Fruit fly (Drosophila melanogaster) whole organism, embryonic: ENCODE data around the gene Spn75F.

Experiments used
- CG10274 ChIP-seq: fragments of 200-800 bp; sonication (Bioruptor generic); optimal IDR thresholded peaks from 3 replicates; lab custom pipeline; 2017; ENCODE audit warnings: missing biosample characterization, mild to moderate bottlenecking, missing genetic modification characterization
- CG12391 ChIP-seq: fragments of 200-800 bp; sonication (Bioruptor generic); optimal IDR thresholded peaks from 3 replicates; lab custom pipeline; 2018; ENCODE audit warnings: missing biosample characterization, mild to moderate bottlenecking, missing genetic modification characterization, moderate library complexity
- CG12659 ChIP-seq: fragments of 200-800 bp; sonication (Bioruptor generic); optimal IDR thresholded peaks from 3 replicates; lab custom pipeline; 2017; ENCODE audit warnings: mild to moderate bottlenecking, missing biosample characterization, missing genetic modification reagents, missing genetic modification characterization
- CG12744 ChIP-seq: fragments of 200-800 bp; sonication (Bioruptor generic); optimal IDR thresholded peaks from 2 replicates; lab custom pipeline; 2016; ENCODE audit warnings: missing biosample characterization, missing genetic modification characterization
- CG13424 ChIP-seq: fragments of 200-800 bp; sonication (Bioruptor generic); optimal IDR thresholded peaks from 2 replicates; lab custom pipeline; 2019; ENCODE audit warnings: missing biosample characterization, mild to moderate bottlenecking, missing genetic modification characterization, moderate library complexity
- CG15269 ChIP-seq: fragments of 200-800 bp; sonication (Bioruptor generic); optimal IDR thresholded peaks from 2 replicates; lab custom pipeline; 2018; ENCODE audit warnings: missing biosample characterization, mild to moderate bottlenecking, missing genetic modification characterization, moderate library complexity
- CG17361 ChIP-seq: fragments of 200-800 bp; sonication (Bioruptor generic); IDR thresholded peaks from 3 replicates; pipeline ENCODE4 v1.3.6; 2022; ENCODE audit warnings: missing biosample characterization, missing genetic modification characterization
- CG17385 ChIP-seq: fragments of 200-800 bp; sonication (Bioruptor generic); optimal IDR thresholded peaks from 3 replicates; lab custom pipeline; 2018; ENCODE audit warnings: missing biosample characterization, mild to moderate bottlenecking, missing genetic modification characterization
- CG17829 ChIP-seq: fragments of 200-800 bp; optimal IDR thresholded peaks from 2 replicates; lab custom pipeline; 2019; ENCODE audit warnings: missing biosample characterization, mild to moderate bottlenecking, missing genetic modification characterization, moderate library complexity
- CG18599 ChIP-seq: fragments of 200-800 bp; sonication (Bioruptor generic); optimal IDR thresholded peaks from 3 replicates; lab custom pipeline; 2017; ENCODE audit warnings: missing biosample characterization, missing genetic modification characterization, mild to moderate bottlenecking, moderate library complexity, missing genetic modification reagents
- CG2202 ChIP-seq: fragments of 200-800 bp; sonication (Bioruptor generic); optimal IDR thresholded peaks from 2 replicates; lab custom pipeline; 2018; ENCODE audit warnings: missing biosample characterization, mild to moderate bottlenecking, missing genetic modification characterization
- CG2678 ChIP-seq: fragments of 200-800 bp; sonication (Bioruptor generic); optimal IDR thresholded peaks from 3 replicates; lab custom pipeline; 2019; ENCODE audit warnings: missing biosample characterization, mild to moderate bottlenecking, missing genetic modification characterization, moderate library complexity
- CG30403 ChIP-seq: fragments of 200-800 bp; sonication (Bioruptor generic); optimal IDR thresholded peaks from 3 replicates; lab custom pipeline; 2016; ENCODE audit warnings: missing biosample characterization, missing genetic modification characterization
- CG6254 ChIP-seq: fragments of 200-800 bp; sonication (Bioruptor generic); optimal IDR thresholded peaks from 3 replicates; lab custom pipeline; 2017; ENCODE audit warnings: mild to moderate bottlenecking, missing biosample characterization, missing genetic modification reagents, missing genetic modification characterization
- CG7556 ChIP-seq: fragments of 200-800 bp; sonication (Bioruptor generic); optimal IDR thresholded peaks from 2 replicates; lab custom pipeline; 2017; ENCODE audit warnings: missing biosample characterization, mild to moderate bottlenecking, missing genetic modification characterization
- CG7786 ChIP-seq: fragments of 200-800 bp; sonication (Bioruptor generic); optimal IDR thresholded peaks from 2 replicates; lab custom pipeline; 2016; ENCODE audit warnings: missing biosample characterization, missing genetic modification characterization
- CG8924 ChIP-seq: fragments of 200-800 bp; optimal IDR thresholded peaks from 3 replicates; lab custom pipeline; 2019; ENCODE audit warnings: missing biosample characterization, mild to moderate bottlenecking, missing genetic modification characterization, moderate library complexity
- CoRest ChIP-seq: fragments of 200-800 bp; sonication (Bioruptor generic); optimal IDR thresholded peaks from 3 replicates; lab custom pipeline; 2018; ENCODE audit warnings: missing biosample characterization, mild to moderate bottlenecking, missing genetic modification characterization, moderate library complexity
- Dbx ChIP-seq: fragments of 200-800 bp; sonication (Bioruptor generic); IDR thresholded peaks from 3 replicates; pipeline ENCODE4 v1.3.6; 2022; ENCODE audit warnings: missing biosample characterization, missing genetic modification characterization
- Doc3 ChIP-seq: fragments of 200-800 bp; sonication (Bioruptor generic); IDR thresholded peaks from 3 replicates; pipeline ENCODE4 v1.3.6; 2022; ENCODE audit warnings: missing biosample characterization, missing genetic modification characterization; ENCODE audit not compliant: partially characterized antibody
- E2f2 ChIP-seq: fragments of 200-800 bp; sonication (Bioruptor generic); IDR thresholded peaks from 2 replicates; pipeline ENCODE4 v1.3.6; 2022; ENCODE audit warnings: missing biosample characterization, missing genetic modification characterization
- H15 ChIP-seq: fragments of 200-800 bp; sonication (Bioruptor generic); IDR thresholded peaks from 3 replicates; pipeline ENCODE4 v1.3.6; 2022; ENCODE audit warnings: missing biosample characterization, missing genetic modification characterization
- Sox100B ChIP-seq: fragments of 200-800 bp; sonication (Bioruptor generic); optimal IDR thresholded peaks from 3 replicates; lab custom pipeline; 2018; ENCODE audit warnings: missing biosample characterization, mild to moderate bottlenecking, missing genetic modification characterization
- Sox102F ChIP-seq: fragments of 200-800 bp; sonication (Bioruptor generic); optimal IDR thresholded peaks from 2 replicates; lab custom pipeline; 2018; ENCODE audit warnings: missing biosample characterization, mild to moderate bottlenecking, missing genetic modification characterization, moderate library complexity
- Xrp1 ChIP-seq: fragments of 200-800 bp; sonication (Bioruptor generic); IDR thresholded peaks from 2 replicates; pipeline ENCODE4 v1.3.6; 2022; ENCODE audit warnings: missing biosample characterization, missing genetic modification characterization
- YL-1 ChIP-seq: fragments of 200-800 bp; sonication (Bioruptor generic); optimal IDR thresholded peaks from 3 replicates; lab custom pipeline; 2017; ENCODE audit warnings: missing biosample characterization, mild to moderate bottlenecking, missing genetic modification characterization
- ac ChIP-seq: fragments of 200-800 bp; sonication (Bioruptor generic); optimal IDR thresholded peaks from 3 replicates; lab custom pipeline; 2017; ENCODE audit warnings: missing biosample characterization, mild to moderate bottlenecking, missing genetic modification characterization
- bbx ChIP-seq: fragments of 200-800 bp; sonication (Bioruptor generic); IDR thresholded peaks from 2 replicates; pipeline ENCODE4 v1.3.6; 2022; ENCODE audit warnings: missing biosample characterization, missing genetic modification characterization; ENCODE audit not compliant: partially characterized antibody
- bcd ChIP-seq: fragments of 200-800 bp; sonication (Bioruptor generic); optimal IDR thresholded peaks from 2 replicates; lab custom pipeline; 2017; ENCODE audit warnings: missing biosample characterization, mild to moderate bottlenecking, missing genetic modification characterization
- cad ChIP-seq: fragments of >200 bp; optimal IDR thresholded peaks from 2 replicates; lab custom pipeline; 2017; ENCODE audit warnings: missing biosample characterization, missing genetic modification characterization
- esg ChIP-seq: fragments of 200-800 bp; sonication (Bioruptor generic); conservative IDR thresholded peaks from 2 replicates; pipeline ENCODE4 v1.3.6; 2022; ENCODE audit warnings: missing biosample characterization, missing genetic modification characterization
- fd96Cb ChIP-seq: fragments of 200-800 bp; sonication (Bioruptor generic); optimal IDR thresholded peaks from 2 replicates; lab custom pipeline; 2018; ENCODE audit warnings: missing biosample characterization, mild to moderate bottlenecking, missing genetic modification characterization, moderate library complexity
- grau ChIP-seq: fragments of 200-800 bp; optimal IDR thresholded peaks from 3 replicates; lab custom pipeline; 2019; ENCODE audit warnings: missing biosample characterization, mild to moderate bottlenecking, missing genetic modification characterization, moderate library complexity
- ind ChIP-seq: fragments of 200-800 bp; sonication (Bioruptor generic); optimal IDR thresholded peaks from 3 replicates; lab custom pipeline; 2016; ENCODE audit warnings: missing biosample characterization, missing genetic modification characterization
- lola ChIP-seq, 3 experiments: fragments of >200 bp in 2 of 3; fragments of 200-800 bp in 1 of 3; sonication (Bioruptor generic) in 1 of 3; optimal IDR thresholded peaks; 2 replicates each; lab custom pipeline; 2017 to 2019; ENCODE audit warnings: missing biosample characterization in 3 of 3, missing genetic modification characterization in 3 of 3, mild to moderate bottlenecking in 1 of 3, moderate library complexity in 1 of 3
- nerfin-1 ChIP-seq: fragments of 200-800 bp; sonication (Bioruptor generic); optimal IDR thresholded peaks from 3 replicates; lab custom pipeline; 2019; ENCODE audit warnings: missing biosample characterization, mild to moderate bottlenecking, missing genetic modification characterization, moderate library complexity
- odd ChIP-seq: fragments of 200-800 bp; sonication (Bioruptor generic); optimal IDR thresholded peaks from 2 replicates; lab custom pipeline; 2017; ENCODE audit warnings: missing biosample characterization, mild to moderate bottlenecking, missing genetic modification characterization
- otp ChIP-seq: fragments of 200-800 bp; sonication (Bioruptor generic); IDR thresholded peaks from 3 replicates; pipeline ENCODE4, ENCODE4 v1.3.6; 2022; ENCODE audit warnings: missing biosample characterization, missing genetic modification characterization
- pan ChIP-seq, 4 experiments: fragments of >200 bp in 3 of 4; fragments of 200-800 bp in 1 of 4; sonication (Bioruptor generic) in 1 of 4; optimal IDR thresholded peaks in 3 of 4; IDR thresholded peaks in 1 of 4; 2 replicates each; pipeline versions ENCODE4 v1.3.6 to Lab custom; 2017 to 2022; ENCODE audit warnings: missing biosample characterization in 2 of 4, missing genetic modification characterization in 2 of 4, mixed read lengths in 1 of 4
- sens ChIP-seq: fragments of 200-800 bp; sonication (Bioruptor generic); peaks from one replicate; lab custom pipeline; 2016; ENCODE audit warnings: missing biosample characterization, missing genetic modification characterization
- slou ChIP-seq: fragments of 200-800 bp; sonication (Bioruptor generic); optimal IDR thresholded peaks from 3 replicates; lab custom pipeline; 2016; ENCODE audit warnings: missing biosample characterization, missing genetic modification characterization
- tll ChIP-seq, 2 experiments: fragments of 200-800 bp in 1 of 2; fragments of >200 bp in 1 of 2; sonication (Bioruptor generic) in 1 of 2; optimal IDR thresholded peaks; 2 replicates each; lab custom pipeline; 2017 to 2019; ENCODE audit warnings: missing biosample characterization in 2 of 2, missing genetic modification characterization in 2 of 2, mild to moderate bottlenecking in 1 of 2, moderate library complexity in 1 of 2
- trem ChIP-seq: fragments of 200-800 bp; optimal IDR thresholded peaks from 3 replicates; lab custom pipeline; 2019; ENCODE audit warnings: missing biosample characterization, mild to moderate bottlenecking, missing genetic modification characterization, moderate library complexity
- unc-4 ChIP-seq: fragments of 200-800 bp; sonication (Bioruptor generic); IDR thresholded peaks from 2 replicates; pipeline ENCODE4 v1.3.6; 2022; ENCODE audit warnings: missing biosample characterization, missing genetic modification characterization; ENCODE audit not compliant: partially characterized antibody
- unpg ChIP-seq: fragments of 200-800 bp; sonication (Bioruptor generic); optimal IDR thresholded peaks from 3 replicates; lab custom pipeline; 2018; ENCODE audit warnings: missing biosample characterization, mild to moderate bottlenecking, missing genetic modification characterization, moderate library complexity
- usp ChIP-seq: fragments of >200 bp; optimal IDR thresholded peaks from 2 replicates; lab custom pipeline; 2017; ENCODE audit warnings: missing biosample characterization, missing genetic modification characterization
- z ChIP-seq: fragments of 200-800 bp; sonication (Bioruptor generic); IDR thresholded peaks from 3 replicates; pipeline ENCODE4 v1.3.6; 2022; ENCODE audit warnings: missing biosample characterization, missing genetic modification characterization

Gene Spn75F

dm6 chr3L:19167668-19168354, 38.3 kb upstream of the Spn75F start (continued):
- peak; percentile 43 for TF ChIP-seq unpg (GFP tag; lab: Kevin White, UChicago)
- TF ChIP-seq trem (tag; lab: Kevin White, UChicago): peak; percentile 52
- TF ChIP-seq Sox102F (GFP tag; lab: Kevin White, UChicago): peak; percentile 38
- peak; percentile 67; the same call in 1 of the 2 replicates for TF ChIP-seq Xrp1
- no peak for TF ChIP-seq Doc3 (GFP tag; lab: Robert Waterston, UW)
- TF ChIP-seq CG18599: peak; percentile 34
- peak; percentile 16; the same call in 1 of the 2 replicates for TF ChIP-seq esg (GFP tag; lab: Robert Waterston, UW)
- TF ChIP-seq CG7786 (GFP tag; lab: Kevin White, UChicago): no peak
- peak; percentile 47 for TF ChIP-seq CoRest (tag; lab: Kevin White, UChicago)
- TF ChIP-seq cad (GFP tag; lab: Kevin White, UChicago): peak; percentile 79
- no peak for TF ChIP-seq z
- peak; percentile 40 for TF ChIP-seq CG13424
- TF ChIP-seq otp: 0 out of 3 replicates have a peak, but pooled peaks have one; percentile 11
- TF ChIP-seq CG6254 (GFP tag; lab: Kevin White, UChicago): peak; percentile 46
- TF ChIP-seq CG17829 (tag; lab: Kevin White, UChicago): peak; percentile 79
- peak; percentile 28 for TF ChIP-seq odd (GFP tag; lab: Kevin White, UChicago)
- peak; percentile 60 for TF ChIP-seq CG7556
- TF ChIP-seq CG30403 (GFP tag; lab: Kevin White, UChicago): peak; percentile 42
- TF ChIP-seq nerfin-1 (tag; lab: Kevin White, UChicago): peak; percentile 36
- TF ChIP-seq YL-1 (GFP tag; lab: Kevin White, UChicago): peak; percentile 2
- peak; percentile 75 for TF ChIP-seq grau
- TF ChIP-seq unc-4 (GFP tag; lab: Robert Waterston, UW): no peak
- TF ChIP-seq sens: peak; percentile 70
- TF ChIP-seq Dbx (GFP tag; lab: Robert Waterston, UW): no peak
- TF ChIP-seq H15 (GFP tag; lab: Robert Waterston, UW): no peak
- peak; percentile 21 for TF ChIP-seq CG15269 (tag; lab: Kevin White, UChicago)
- TF ChIP-seq CG10274 (GFP tag; lab: Kevin White, UChicago): no peak
- peak in 1 of 3 experiments; percentile 73 for TF ChIP-seq lola (GFP tag; optimal IDR thresholded peaks at IDR 0.05; lab: Kevin White, UChicago)
- peak; percentile 45 for TF ChIP-seq Sox100B (GFP tag; lab: Kevin White, UChicago)
- TF ChIP-seq ac (GFP tag; lab: Kevin White, UChicago): peak; percentile 74
- peak; percentile 7 for TF ChIP-seq ind (GFP tag; lab: Kevin White, UChicago)
- no peak for TF ChIP-seq bbx (GFP tag; lab: Robert Waterston, UW)
- no peak for TF ChIP-seq usp (GFP tag; lab: Kevin White, UChicago)
- peak in 1 of 2 experiments; percentile 49 for TF ChIP-seq tll (GFP tag; optimal IDR thresholded peaks at IDR 0.05; lab: Kevin White, UChicago)
- TF ChIP-seq CG2202 (tag; lab: Kevin White, UChicago): peak; percentile 9
- TF ChIP-seq pan (optimal IDR thresholded peaks at IDR 0.05; lab: Kevin White, UChicago): no peak
- peak in 1 of 2 experiments; percentile 24 for TF ChIP-seq pan (GFP tag; optimal IDR thresholded peaks at IDR 0.05 in 1 of 2, IDR thresholded peaks at IDR 0.05 in 1 of 2)
- peak; percentile 28 for TF ChIP-seq CG12659 (GFP tag; lab: Kevin White, UChicago)
- TF ChIP-seq slou (GFP tag; lab: Kevin White, UChicago): no peak
- TF ChIP-seq fd96Cb (tag; lab: Kevin White, UChicago): peak; percentile 41
- peak; percentile 22; the same call in 1 of the 2 replicates for TF ChIP-seq E2f2
- no peak for TF ChIP-seq CG12744 (GFP tag; lab: Kevin White, UChicago)
- TF ChIP-seq CG2678: peak; percentile 48
- TF ChIP-seq CG17361 (GFP tag; lab: Robert Waterston, UW): peak; percentile 63
- TF ChIP-seq bcd: peak; percentile 33
- TF ChIP-seq CG17385 (GFP tag; lab: Kevin White, UChicago): peak; percentile 27
- peak; percentile 71 for TF ChIP-seq CG12391
- peak; percentile 61 for TF ChIP-seq CG8924
